Worm (Caenorhabditis elegans): ENCODE results near the gene R05D8.11.

The R05D8.11 gene

ce11 chrV:2771560-2771959, 9.1 kb downstream of the R05D8.11 start, which contains the start of gene srh-56:
TSS of gene srh-56 (plus strand) at chrV:2771860.
- TF ChIP-seq unc-62 (GFP tag; optimal IDR thresholded peaks at IDR 0.05): no peak

DNA sequence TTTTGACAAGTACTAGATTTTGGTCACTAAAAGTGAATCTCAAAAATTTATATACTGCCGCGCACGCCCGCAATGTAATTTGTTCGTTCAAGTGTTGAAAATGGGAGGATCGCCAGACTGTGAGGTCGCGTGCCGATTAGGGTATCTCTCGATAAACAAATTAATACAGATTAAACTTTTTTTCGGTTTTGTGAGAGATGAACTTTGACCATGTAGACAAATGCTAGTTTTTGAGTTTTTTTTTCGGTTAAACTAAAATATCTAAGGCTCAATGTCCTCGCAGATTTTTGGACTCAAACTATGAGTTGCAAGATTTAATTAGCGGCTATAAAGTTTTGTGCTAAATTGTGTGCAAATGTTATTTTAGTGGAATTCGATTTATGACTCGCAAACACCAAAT, 10.9 kb downstream of the R05D8.11 start, which contains the start of gene dhs-15:
dhs-15 (minus strand) TSS at position 101 of the 400 bp plus-strand sequence.
- no peak for TF ChIP-seq unc-62 (GFP tag; optimal IDR thresholded peaks at IDR 0.05)

DNA sequence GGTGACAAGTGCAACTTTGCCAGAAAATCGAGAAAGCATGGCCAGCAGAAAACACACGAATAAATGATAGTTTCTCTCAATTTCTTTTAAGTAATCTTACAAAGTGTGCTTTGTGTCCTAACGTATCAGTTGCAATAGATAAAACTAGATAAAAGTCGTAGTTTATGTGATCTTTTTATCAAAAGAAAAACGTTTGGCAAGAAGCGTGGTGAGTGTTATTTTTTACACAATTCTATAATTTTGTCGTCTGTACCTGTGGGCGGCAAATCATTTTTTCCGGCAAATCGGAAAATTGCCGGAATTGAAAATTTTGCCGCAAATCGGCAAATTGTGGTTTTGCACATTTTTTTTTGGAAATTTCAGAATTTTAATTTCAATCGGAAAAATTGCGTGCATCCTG, 13.2 kb downstream of the R05D8.11 start, which contains the start of gene R05D8.9:
R05D8.9 (minus strand) TSS at position 101 of the 400 bp plus-strand sequence.
- TF ChIP-seq unc-62 (GFP tag; optimal IDR thresholded peaks at IDR 0.05): no peak

- no peak for TF ChIP-seq unc-62 (GFP tag; optimal IDR thresholded peaks at IDR 0.05)
Observed at ce11 chrV:2765052-2765451, 15.6 kb downstream of the R05D8.11 start, which contains the start of gene dhs-14. TSS of gene dhs-14 (minus strand) at chrV:2765200.

- TF ChIP-seq unc-62 (GFP tag; optimal IDR thresholded peaks at IDR 0.05): no peak
Observed at ce11 chrV:2763105-2763504, 17.6 kb downstream of the R05D8.11 start, which contains the start of gene R05D8.7. TSS of gene R05D8.7 (minus strand) at chrV:2763208.

ce11 chrV:2761470-2761869, 19.2 kb downstream of the R05D8.11 start:
- TF ChIP-seq unc-62 (GFP tag; optimal IDR thresholded peaks at IDR 0.05): no peak

ce11 chrV:2759456-2759855, 21.2 kb downstream of the R05D8.11 start, which contains the start of gene srg-58:
TSS of gene srg-58 (minus strand) at chrV:2759556.
- no peak for TF ChIP-seq unc-62 (GFP tag; optimal IDR thresholded peaks at IDR 0.05)

DNA sequence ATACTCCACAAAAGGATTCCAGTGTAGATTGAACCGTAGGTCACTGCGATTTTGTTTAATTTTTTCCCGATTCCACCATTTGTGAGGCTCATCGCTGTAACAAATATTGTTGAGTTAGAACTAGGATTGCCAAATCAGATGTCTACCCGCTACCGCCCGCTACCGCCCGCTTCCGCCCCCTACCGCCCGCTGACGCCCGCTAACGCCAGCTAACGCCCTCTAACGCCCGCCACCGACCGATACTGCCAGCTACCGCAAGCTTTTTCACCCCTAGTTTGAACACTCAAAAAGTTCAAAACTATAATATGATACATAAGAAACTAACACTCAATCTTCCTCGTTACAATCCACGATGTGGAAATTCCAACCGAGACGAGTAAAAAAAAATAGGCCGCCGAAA, 22.2 kb downstream of the R05D8.11 start:
- TF ChIP-seq unc-62 (GFP tag; optimal IDR thresholded peaks at IDR 0.05): no peak

DNA sequence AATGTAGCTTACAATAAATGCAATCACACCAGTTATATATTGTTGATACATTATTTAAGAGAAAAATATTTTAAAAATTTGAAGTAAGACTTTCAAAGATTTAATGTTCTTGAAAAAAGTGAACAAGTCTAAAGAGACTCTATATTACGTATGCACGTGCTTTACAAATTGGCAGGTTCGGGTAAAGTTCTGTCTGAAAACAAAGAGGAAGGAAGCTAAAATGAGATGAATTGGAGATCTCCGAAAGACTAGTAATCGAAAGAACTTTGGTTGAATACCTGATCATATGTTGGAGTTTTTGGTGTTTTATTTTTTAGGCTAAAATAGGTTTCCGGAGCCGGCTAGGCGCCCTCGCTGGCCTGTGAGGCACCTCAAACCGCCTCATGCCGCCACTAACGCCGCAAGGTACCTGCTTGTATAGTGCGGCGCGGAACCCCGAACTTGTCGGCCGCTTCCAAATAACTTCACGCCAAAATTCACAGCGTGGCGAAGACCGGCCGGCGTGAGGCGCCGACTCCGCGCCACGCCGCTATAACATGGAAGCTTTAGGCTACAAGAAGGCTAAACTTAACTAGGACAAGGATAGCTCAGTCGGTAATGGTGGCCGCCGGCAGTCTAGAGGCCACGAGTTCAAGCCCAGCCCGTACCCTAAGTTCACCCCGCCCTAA, 23.3 kb downstream of the R05D8.11 start, which contains the start of gene srx-28:
srx-28 (minus strand) TSS at position 51 of the 668 bp plus-strand sequence.
- no peak for TF ChIP-seq unc-62 (GFP tag; optimal IDR thresholded peaks at IDR 0.05)

- no peak for TF ChIP-seq unc-62 (GFP tag; optimal IDR thresholded peaks at IDR 0.05)
Observed at ce11 chrV:2753007-2753406, 27.7 kb downstream of the R05D8.11 start, which contains the start of gene srx-26. TSS of gene srx-26 (minus strand) at chrV:2753107.

- TF ChIP-seq unc-62 (GFP tag; optimal IDR thresholded peaks at IDR 0.05): no peak
Observed at ce11 chrV:2750006-2750405, 30.7 kb downstream of the R05D8.11 start, which contains the start of gene srx-24. TSS of gene srx-24 (minus strand) at chrV:2750106.

DNA sequence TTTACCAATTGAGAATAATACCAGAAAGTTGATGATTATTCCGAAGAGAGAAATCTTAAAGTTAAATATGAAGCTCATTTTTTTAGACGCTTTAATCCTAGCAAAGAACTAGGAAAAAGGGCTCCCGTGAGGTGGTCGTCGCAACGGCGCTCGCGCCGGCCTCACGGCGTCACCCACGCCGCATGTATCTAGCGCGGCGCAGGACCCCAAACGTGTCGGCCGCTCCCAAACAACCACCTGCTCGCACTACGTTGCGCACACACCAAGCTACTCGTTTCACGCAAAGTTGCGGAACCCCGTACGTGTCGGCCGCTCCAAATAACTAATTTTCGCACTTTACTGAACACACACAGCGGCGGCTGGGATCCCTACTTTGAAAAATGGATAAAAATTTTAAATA, 34.3 kb downstream of the R05D8.11 start:
- no peak for TF ChIP-seq unc-62 (GFP tag; optimal IDR thresholded peaks at IDR 0.05)

DNA sequence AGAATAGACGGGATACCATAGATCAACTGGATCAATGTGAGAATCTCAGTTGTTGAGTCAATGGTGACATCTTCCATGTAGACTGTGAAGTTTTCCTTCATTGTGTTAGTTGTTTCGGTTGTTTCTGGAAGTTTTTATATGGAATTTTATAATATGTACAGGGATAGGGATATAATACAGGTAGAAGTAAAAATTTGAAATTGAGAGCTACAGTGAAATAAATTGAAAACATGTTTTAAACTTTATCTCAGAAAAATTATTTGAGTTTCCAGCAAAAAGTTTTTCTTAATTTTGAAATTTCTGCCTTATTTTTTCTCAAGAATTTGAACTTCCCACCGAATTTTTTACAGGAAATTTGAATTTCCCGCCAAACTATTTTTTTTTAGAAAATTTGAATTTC, 38.4 kb downstream of the R05D8.11 start, which contains the start of gene srg-62:
srg-62 (minus strand) TSS at position 101 of the 400 bp plus-strand sequence.
- TF ChIP-seq unc-62 (GFP tag; optimal IDR thresholded peaks at IDR 0.05): no peak

- TF ChIP-seq unc-62 (GFP tag; optimal IDR thresholded peaks at IDR 0.05): no peak
Observed at ce11 chrV:2740228-2740627, 40.5 kb downstream of the R05D8.11 start, which contains the start of gene srg-61. TSS of gene srg-61 (minus strand) at chrV:2740328.

DNA sequence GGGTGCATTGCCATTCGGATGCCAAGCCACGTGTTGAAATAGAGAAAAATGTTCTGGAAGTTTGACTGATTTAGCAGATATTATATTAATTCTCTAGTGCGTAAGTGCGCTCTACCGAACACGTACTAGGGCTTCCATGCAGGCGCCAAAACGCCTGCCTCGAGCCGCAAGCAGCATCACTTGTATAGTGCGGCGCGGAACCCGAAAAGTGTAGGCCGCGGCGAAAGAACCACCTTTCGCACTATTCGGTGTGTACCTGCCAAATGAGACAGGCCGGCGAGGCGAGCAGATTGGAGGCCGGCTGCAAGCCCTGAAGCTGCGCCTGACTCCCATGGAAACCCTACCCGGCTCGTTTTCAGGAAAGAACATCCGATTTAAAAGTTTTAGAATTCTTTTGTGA, 41.1 kb downstream of the R05D8.11 start:
- TF ChIP-seq unc-62 (GFP tag; optimal IDR thresholded peaks at IDR 0.05): no peak

DNA sequence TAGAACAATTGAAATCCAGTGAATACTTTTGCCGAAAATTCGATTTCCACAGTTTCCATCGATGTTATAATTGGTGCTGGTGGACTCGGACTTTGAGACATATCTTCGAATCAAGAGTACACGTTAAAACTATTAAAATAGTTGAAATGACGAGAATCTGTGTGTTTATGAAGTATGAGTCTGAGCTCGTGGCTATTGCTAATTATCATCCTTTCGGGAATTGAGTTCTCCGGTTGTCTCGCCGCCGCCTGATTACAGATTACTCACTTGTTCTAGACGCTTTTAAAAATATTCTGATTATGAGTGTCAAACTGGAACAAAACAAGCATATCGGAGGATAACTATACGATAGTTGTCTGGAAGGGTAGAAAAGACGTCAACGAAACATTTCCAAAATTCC, 42.5 kb downstream of the R05D8.11 start, which contains the start of gene srg-56:
srg-56 (minus strand) TSS at position 101 of the 400 bp plus-strand sequence.
- TF ChIP-seq unc-62 (GFP tag; optimal IDR thresholded peaks at IDR 0.05): no peak

DNA sequence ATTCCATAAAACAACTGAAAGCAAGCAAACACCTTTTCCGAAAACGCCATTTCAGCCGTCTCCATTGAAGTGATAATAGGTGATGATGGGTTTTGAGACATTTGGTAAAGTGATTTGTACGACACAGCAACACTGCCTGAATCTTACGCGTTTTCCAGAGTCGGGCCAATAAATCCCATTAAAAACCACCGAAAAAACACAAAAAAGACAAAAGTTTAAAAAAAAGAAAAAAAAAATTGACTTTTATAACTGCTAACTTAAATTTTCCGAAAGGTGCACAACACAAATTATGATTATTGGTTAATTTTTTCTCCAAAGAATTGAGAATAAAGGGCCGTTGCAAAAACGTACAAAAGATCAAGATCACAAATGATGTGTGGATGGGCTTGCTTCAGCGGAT, 46.3 kb downstream of the R05D8.11 start, which contains the start of gene srg-57:
srg-57 (minus strand) TSS at position 101 of the 400 bp plus-strand sequence.
- TF ChIP-seq unc-62 (GFP tag; optimal IDR thresholded peaks at IDR 0.05): no peak
